Worm (Caenorhabditis elegans) whole organism, L1 larva: ENCODE results near the gene tyr-1.

Source experiments
- ceh-8 ChIP-seq: fragments of 200-800 bp; sonication (Bioruptor generic); optimal IDR thresholded peaks from 2 replicates; lab custom pipeline; 2018; ENCODE audit warnings: mild to moderate bottlenecking, missing genetic modification characterization, moderate library complexity, missing compliant biosample characterization
- fos-1 ChIP-seq: fragments of 150-350 bp; optimal IDR thresholded peaks from 2 replicates; lab custom pipeline; 2014; ENCODE audit warnings: missing biosample characterization, missing genetic modification characterization
- grh-1 ChIP-seq: fragments of 200-800 bp; sonication (Bioruptor generic); IDR thresholded peaks from 2 replicates; pipeline ENCODE4 v1.3.6; 2022; ENCODE audit warnings: missing genetic modification reagents, missing genetic modification characterization, missing compliant biosample characterization
- lin-13 ChIP-seq: fragments of 150-350 bp; optimal IDR thresholded peaks from 2 replicates; lab custom pipeline; 2014; ENCODE audit warnings: missing biosample characterization, missing genetic modification reagents, missing genetic modification characterization
- lsy-2 ChIP-seq, 2 experiments: fragments of 150-350 bp; optimal IDR thresholded peaks; 2 replicates each; lab custom pipeline; 2014; ENCODE audit warnings: missing biosample characterization in 2 of 2, missing genetic modification characterization in 2 of 2
- mdl-1 ChIP-seq, 2 experiments: fragments of 150-350 bp; optimal IDR thresholded peaks; 2 replicates each; lab custom pipeline; 2014 to 2017; ENCODE audit warnings: missing biosample characterization in 2 of 2, missing genetic modification characterization in 2 of 2, inconsistent platforms in 1 of 2
- nhr-12 ChIP-seq: sonication (generic microtip); optimal IDR thresholded peaks from 2 replicates; lab custom pipeline; 2017; ENCODE audit warnings: missing biosample characterization, missing genetic modification characterization
- rnt-1 ChIP-seq: sonication (generic microtip); optimal IDR thresholded peaks from 2 replicates; lab custom pipeline; 2016; ENCODE audit warnings: mild to moderate bottlenecking, missing genetic modification characterization, moderate library complexity, missing compliant biosample characterization
- skn-1 ChIP-seq: fragments of 150-350 bp; optimal IDR thresholded peaks from 2 replicates; lab custom pipeline; 2014; ENCODE audit warnings: missing biosample characterization, missing genetic modification characterization

DNA sequence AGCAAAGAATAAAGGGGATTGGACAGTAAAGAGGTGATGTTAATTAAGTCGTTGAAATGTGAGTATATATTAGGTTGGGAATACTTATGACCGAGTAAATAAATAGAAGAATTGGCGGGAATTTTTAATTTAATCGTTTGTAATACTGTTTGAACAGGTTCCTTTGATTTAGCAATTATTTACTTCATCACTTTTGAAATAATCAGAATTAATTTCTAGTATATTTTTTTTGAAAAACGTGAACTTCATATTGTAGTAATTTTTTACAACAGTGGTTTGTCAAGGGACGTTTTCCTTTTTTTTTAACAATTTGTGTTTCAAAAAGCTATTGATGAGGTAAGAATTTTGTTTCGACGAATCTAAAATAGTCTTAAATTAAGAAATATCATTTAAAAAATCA is 48.6 kb downstream of the tyr-1 start, which contains the start of gene C29E4.17:
- TF ChIP-seq lin-13 (GFP tag; lab: Kevin White, UChicago), result no peak
- no peak for TF ChIP-seq grh-1 (GFP tag; lab: Robert Waterston, UW)
- no peak for TF ChIP-seq rnt-1 (tag; lab: Kevin White, UChicago)
- TF ChIP-seq nhr-12, result no peak
- no peak for TF ChIP-seq fos-1 (tag; lab: Kevin White, UChicago)
- TF ChIP-seq skn-1 (tag; lab: Kevin White, UChicago), result no peak
- TF ChIP-seq lsy-2 (tag; optimal IDR thresholded peaks at IDR 0.05; lab: Kevin White, UChicago), result no peak
- no peak for TF ChIP-seq mdl-1 (tag; optimal IDR thresholded peaks at IDR 0.05; lab: Kevin White, UChicago)
- TF ChIP-seq ceh-8 (GFP tag; lab: Kevin White, UChicago), result no peak
